Worm (Caenorhabditis elegans) whole organism, early embryonic: ENCODE measurements around the gene C26F1.1.

Experiments
- B0310.2 ChIP-seq: sonication (generic microtip); optimal IDR thresholded peaks from 2 replicates; lab custom pipeline; 2016; ENCODE audit warnings: mild to moderate bottlenecking, missing genetic modification characterization, missing compliant biosample characterization
- F13C5.2 ChIP-seq: sonication (generic microtip); optimal IDR thresholded peaks from 2 replicates; lab custom pipeline; 2017; ENCODE audit warnings: mild to moderate bottlenecking, missing genetic modification characterization, inconsistent platforms, missing compliant biosample characterization
- aly-1 ChIP-seq: sonication (generic microtip); optimal IDR thresholded peaks from 2 replicates; lab custom pipeline; 2016; ENCODE audit warnings: missing genetic modification characterization, missing compliant biosample characterization
- ama-1 ChIP-seq: fragments of 150-350 bp; optimal IDR thresholded peaks from 2 replicates; lab custom pipeline; 2014
- ets-7 ChIP-seq: sonication (generic microtip); optimal IDR thresholded peaks from 2 replicates; lab custom pipeline; 2016; ENCODE audit warnings: missing genotype, missing genetic modification characterization, missing compliant biosample characterization
- hmbx-1 ChIP-seq: sonication (generic microtip); optimal IDR thresholded peaks from 2 replicates; lab custom pipeline; 2016; ENCODE audit warnings: mild to moderate bottlenecking, missing genetic modification characterization, missing compliant biosample characterization
- hnd-1 ChIP-seq: sonication (generic microtip); optimal IDR thresholded peaks from 2 replicates; lab custom pipeline; 2016; ENCODE audit warnings: missing genetic modification characterization, missing compliant biosample characterization
- pes-1 ChIP-seq: fragments of 200-800 bp; sonication (Bioruptor generic); IDR thresholded peaks from 2 replicates; pipeline ENCODE4 v1.3.6; 2022; ENCODE audit warnings: missing genetic modification reagents, missing genetic modification characterization, missing compliant biosample characterization
- sea-1 ChIP-seq: fragments of 200-800 bp; sonication (Bioruptor generic); conservative IDR thresholded peaks from 2 replicates; pipeline ENCODE4 v1.3.6; 2022; ENCODE audit warnings: missing genetic modification characterization, missing compliant biosample characterization

DNA sequence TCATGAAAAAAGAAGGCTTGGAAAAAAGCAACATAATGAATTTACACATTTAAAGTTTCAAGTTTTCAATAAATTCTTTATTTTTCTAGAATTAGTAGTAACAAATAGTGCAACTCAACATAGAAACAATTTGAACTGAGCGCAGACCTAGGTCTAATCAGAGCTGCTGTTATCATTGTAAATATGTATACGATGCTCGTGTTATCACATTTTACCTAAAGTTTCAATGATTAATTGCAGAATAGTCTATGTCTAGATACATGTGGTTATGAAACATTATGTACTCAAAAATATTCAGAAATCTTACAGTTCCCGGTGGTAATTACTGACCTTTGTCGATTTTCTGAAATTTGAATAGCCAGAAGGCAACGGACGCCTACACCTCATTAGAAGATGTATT, 29.2 kb upstream of the C26F1.1 start:
- TF ChIP-seq F13C5.2 (tag; lab: Kevin White, UChicago): no peak
- no peak for TF ChIP-seq ets-7 (tag; lab: Kevin White, UChicago)
- no peak for TF ChIP-seq hmbx-1 (tag; lab: Kevin White, UChicago)
- TF ChIP-seq ama-1 (lab: Kevin White, UChicago): no peak
- TF ChIP-seq pes-1 (GFP tag; lab: Robert Waterston, UW): no peak
- no peak for TF ChIP-seq sea-1 (GFP tag; lab: Robert Waterston, UW)
- no peak for TF ChIP-seq B0310.2 (tag; lab: Kevin White, UChicago)
- TF ChIP-seq aly-1 (tag; lab: Kevin White, UChicago): no peak
- TF ChIP-seq hnd-1 (tag; lab: Kevin White, UChicago): no peak
